Fruit fly (Drosophila melanogaster) whole organism, embryonic: ENCODE data around the gene CG34258.

ENCODE experiments used
- CG11085 ChIP-seq: fragments of 200-800 bp; sonication (Bioruptor generic); IDR thresholded peaks from 2 replicates; pipeline ENCODE4 v1.3.6; 2022; ENCODE audit warnings: missing biosample characterization, missing genetic modification characterization
- CG11504 ChIP-seq: fragments of 200-800 bp; sonication (Bioruptor generic); optimal IDR thresholded peaks from 3 replicates; lab custom pipeline; 2019; ENCODE audit warnings: missing biosample characterization, mild to moderate bottlenecking, missing genetic modification characterization, moderate library complexity
- CG11695 ChIP-seq: fragments of 200-800 bp; sonication (Bioruptor generic); IDR thresholded peaks from 3 replicates; pipeline ENCODE4 v1.3.6; 2022; ENCODE audit warnings: missing biosample characterization, missing genetic modification characterization
- CG12071 ChIP-seq: fragments of 200-800 bp; sonication (Bioruptor generic); optimal IDR thresholded peaks from 3 replicates; lab custom pipeline; 2018; ENCODE audit warnings: missing biosample characterization, mild to moderate bottlenecking, missing genetic modification characterization
- CG12104 ChIP-seq: fragments of 200-800 bp; sonication (Bioruptor generic); optimal IDR thresholded peaks from 3 replicates; lab custom pipeline; 2016; ENCODE audit warnings: missing biosample characterization, missing genetic modification characterization
- CG12236 ChIP-seq: fragments of 200-800 bp; sonication (Bioruptor generic); optimal IDR thresholded peaks from 2 replicates; lab custom pipeline; 2016; ENCODE audit warnings: missing biosample characterization, missing genetic modification characterization
- CG12299 ChIP-seq: fragments of 200-800 bp; sonication (Bioruptor generic); optimal IDR thresholded peaks from 2 replicates; lab custom pipeline; 2018; ENCODE audit warnings: missing biosample characterization, mild to moderate bottlenecking, missing genetic modification characterization
- CG13624 ChIP-seq: fragments of 200-800 bp; sonication (Bioruptor generic); optimal IDR thresholded peaks from 2 replicates; lab custom pipeline; 2016; ENCODE audit warnings: missing biosample characterization, missing genetic modification characterization
- CG17912 ChIP-seq: fragments of 200-800 bp; sonication (Bioruptor generic); optimal IDR thresholded peaks from 2 replicates; lab custom pipeline; 2018; ENCODE audit warnings: missing biosample characterization, mild to moderate bottlenecking, missing genetic modification characterization
- CG18764 ChIP-seq: fragments of 200-800 bp; sonication (Bioruptor generic); optimal IDR thresholded peaks from 3 replicates; lab custom pipeline; 2016; ENCODE audit warnings: missing biosample characterization, missing genetic modification characterization
- CG2889 ChIP-seq: fragments of 200-800 bp; sonication (Bioruptor generic); IDR thresholded peaks from 3 replicates; pipeline ENCODE4 v1.3.6; 2022; ENCODE audit warnings: missing biosample characterization, missing genetic modification characterization
- CG31388 ChIP-seq: fragments of 200-800 bp; sonication (Bioruptor generic); optimal IDR thresholded peaks from 2 replicates; lab custom pipeline; 2016; ENCODE audit warnings: missing biosample characterization, missing genetic modification characterization
- CG3407 ChIP-seq: fragments of 200-800 bp; sonication (Bioruptor generic); optimal IDR thresholded peaks from 2 replicates; lab custom pipeline; 2018; ENCODE audit warnings: missing biosample characterization, mild to moderate bottlenecking, missing genetic modification characterization
- CG34224 ChIP-seq: fragments of 200-800 bp; sonication (Bioruptor generic); IDR thresholded peaks from 3 replicates; pipeline ENCODE4 v1.3.6; 2022; ENCODE audit warnings: missing biosample characterization, missing genetic modification characterization; ENCODE audit not compliant: partially characterized antibody
- CG3995 ChIP-seq: fragments of 200-800 bp; sonication (Bioruptor generic); optimal IDR thresholded peaks from 3 replicates; lab custom pipeline; 2016; ENCODE audit warnings: missing biosample characterization, missing genetic modification characterization
- CG4360 ChIP-seq: fragments of 200-800 bp; sonication (Bioruptor generic); IDR thresholded peaks from 2 replicates; pipeline ENCODE4 v1.3.6; 2022; ENCODE audit warnings: missing biosample characterization, missing genetic modification characterization
- CG4730 ChIP-seq: fragments of 200-800 bp; sonication (Bioruptor generic); IDR thresholded peaks from 2 replicates; pipeline ENCODE4 v1.3.6; 2022; ENCODE audit warnings: missing biosample characterization, missing genetic modification characterization
- CG4854 ChIP-seq: fragments of 200-800 bp; sonication (Bioruptor generic); optimal IDR thresholded peaks from 2 replicates; lab custom pipeline; 2016; ENCODE audit warnings: missing biosample characterization, missing genetic modification characterization, inconsistent platforms
- CG6254 ChIP-seq: fragments of 200-800 bp; sonication (Bioruptor generic); optimal IDR thresholded peaks from 3 replicates; lab custom pipeline; 2017; ENCODE audit warnings: mild to moderate bottlenecking, missing biosample characterization, missing genetic modification reagents, missing genetic modification characterization
- CG6689 ChIP-seq: fragments of 200-800 bp; sonication (Bioruptor generic); IDR thresholded peaks from 2 replicates; pipeline ENCODE4 v1.3.6; 2022; ENCODE audit warnings: missing biosample characterization, missing genetic modification characterization
- CG7786 ChIP-seq: fragments of 200-800 bp; sonication (Bioruptor generic); optimal IDR thresholded peaks from 2 replicates; lab custom pipeline; 2016; ENCODE audit warnings: missing biosample characterization, missing genetic modification characterization
- CG9797 ChIP-seq: fragments of 200-800 bp; sonication (Bioruptor generic); optimal IDR thresholded peaks from 3 replicates; lab custom pipeline; 2018; ENCODE audit warnings: missing biosample characterization, mild to moderate bottlenecking, missing genetic modification characterization
- CG9876 ChIP-seq: fragments of 200-800 bp; sonication (Bioruptor generic); optimal IDR thresholded peaks from 2 replicates; lab custom pipeline; 2016; ENCODE audit warnings: missing biosample characterization, missing genetic modification characterization
- CrebB ChIP-seq: fragments of 200-800 bp; sonication (Bioruptor generic); optimal IDR thresholded peaks from 3 replicates; lab custom pipeline; 2018; ENCODE audit warnings: missing biosample characterization, mild to moderate bottlenecking, missing genetic modification characterization
- Ets65A ChIP-seq: fragments of 200-800 bp; sonication (Bioruptor generic); peaks from one replicate; lab custom pipeline; 2016; ENCODE audit warnings: missing biosample characterization, missing genetic modification characterization
- H15 ChIP-seq: fragments of 200-800 bp; sonication (Bioruptor generic); IDR thresholded peaks from 3 replicates; pipeline ENCODE4 v1.3.6; 2022; ENCODE audit warnings: missing biosample characterization, missing genetic modification characterization
- H2.0 ChIP-seq: fragments of 200-800 bp; sonication (Bioruptor generic); IDR thresholded peaks from 2 replicates; pipeline ENCODE4 v1.3.6; 2022; ENCODE audit warnings: missing biosample characterization, missing genetic modification characterization
- NC2α ChIP-seq: fragments of 200-800 bp; sonication (Bioruptor generic); optimal IDR thresholded peaks from 2 replicates; lab custom pipeline; 2016; ENCODE audit warnings: missing biosample characterization, missing genetic modification characterization
- Nf-YB ChIP-seq: fragments of 200-800 bp; sonication (Bioruptor generic); optimal IDR thresholded peaks from 3 replicates; lab custom pipeline; 2019; ENCODE audit warnings: missing biosample characterization, mild to moderate bottlenecking, missing genetic modification characterization, moderate library complexity
- Nf-YC ChIP-seq: fragments of 200-800 bp; optimal IDR thresholded peaks from 3 replicates; lab custom pipeline; 2019; ENCODE audit warnings: missing biosample characterization, mild to moderate bottlenecking, missing genetic modification characterization, moderate library complexity
- Oaz ChIP-seq: fragments of 200-800 bp; sonication (Bioruptor generic); IDR thresholded peaks from 2 replicates; pipeline ENCODE4 v1.3.6; 2022; ENCODE audit warnings: missing biosample characterization, missing genetic modification characterization
- Opbp ChIP-seq: fragments of 200-800 bp; sonication (Bioruptor generic); IDR thresholded peaks from 3 replicates; pipeline ENCODE4 v1.3.6; 2022; ENCODE audit warnings: missing biosample characterization, missing genetic modification characterization; ENCODE audit not compliant: partially characterized antibody
- Ptx1 ChIP-seq: fragments of 200-800 bp; sonication (Bioruptor generic); IDR thresholded peaks from 2 replicates; pipeline ENCODE4 v1.3.6; 2022; ENCODE audit warnings: missing biosample characterization, missing genetic modification characterization
- Sry-β ChIP-seq: fragments of 200-800 bp; sonication (Bioruptor generic); optimal IDR thresholded peaks from 2 replicates; lab custom pipeline; 2018; ENCODE audit warnings: missing biosample characterization, mild to moderate bottlenecking, missing genetic modification characterization, moderate library complexity
- ase ChIP-seq: fragments of 200-800 bp; sonication (Bioruptor generic); IDR thresholded peaks from 3 replicates; pipeline ENCODE4 v1.3.6; 2022; ENCODE audit warnings: missing biosample characterization, missing genetic modification characterization
- bigmax ChIP-seq: fragments of 200-800 bp; sonication (Bioruptor generic); optimal IDR thresholded peaks from 2 replicates; lab custom pipeline; 2018; ENCODE audit warnings: missing biosample characterization, mild to moderate bottlenecking, missing genetic modification characterization
- bowl ChIP-seq: fragments of 200-800 bp; sonication (Bioruptor generic); IDR thresholded peaks from 2 replicates; pipeline ENCODE4 v1.3.6; 2022; ENCODE audit warnings: missing biosample characterization, missing genetic modification characterization
- chm ChIP-seq: fragments of 200-800 bp; sonication (Bioruptor generic); IDR thresholded peaks from 2 replicates; pipeline ENCODE4 v1.3.6; 2022; ENCODE audit warnings: missing biosample characterization, missing genetic modification characterization
- dmrt99B ChIP-seq: fragments of 200-800 bp; sonication (Bioruptor generic); optimal IDR thresholded peaks from 2 replicates; lab custom pipeline; 2018; ENCODE audit warnings: missing biosample characterization, mild to moderate bottlenecking, missing genetic modification characterization, moderate library complexity
- emc ChIP-seq: fragments of 200-800 bp; sonication (Bioruptor generic); optimal IDR thresholded peaks from 2 replicates; lab custom pipeline; 2016; ENCODE audit warnings: missing biosample characterization, missing genetic modification characterization
- en ChIP-seq: fragments of 200-800 bp; sonication (Bioruptor generic); optimal IDR thresholded peaks from 2 replicates; lab custom pipeline; 2016; ENCODE audit warnings: missing biosample characterization, missing genetic modification characterization
- fd3F ChIP-seq: fragments of 200-800 bp; sonication (Bioruptor generic); optimal IDR thresholded peaks from 2 replicates; lab custom pipeline; 2018; ENCODE audit warnings: missing biosample characterization, mild to moderate bottlenecking, missing genetic modification characterization, moderate library complexity
- fd64A ChIP-seq: fragments of 200-800 bp; sonication (Bioruptor generic); optimal IDR thresholded peaks from 3 replicates; lab custom pipeline; 2018; ENCODE audit warnings: missing biosample characterization, mild to moderate bottlenecking, missing genetic modification characterization
- fru ChIP-seq: fragments of >200 bp; optimal IDR thresholded peaks from 2 replicates; lab custom pipeline; 2017
- gem ChIP-seq: fragments of 200-800 bp; sonication (Bioruptor generic); optimal IDR thresholded peaks from 2 replicates; lab custom pipeline; 2019; ENCODE audit warnings: missing biosample characterization, mild to moderate bottlenecking, missing genetic modification characterization, moderate library complexity
- gsb-n ChIP-seq: fragments of 200-800 bp; sonication (Bioruptor generic); optimal IDR thresholded peaks from 3 replicates; lab custom pipeline; 2018; ENCODE audit warnings: missing biosample characterization, mild to moderate bottlenecking, missing genetic modification characterization
- jing ChIP-seq: fragments of 200-800 bp; sonication (Bioruptor generic); optimal IDR thresholded peaks from 2 replicates; lab custom pipeline; 2018; ENCODE audit warnings: missing biosample characterization, mild to moderate bottlenecking, missing genetic modification characterization
- klu ChIP-seq: fragments of 200-800 bp; sonication (Bioruptor generic); IDR thresholded peaks from 2 replicates; pipeline ENCODE4 v1.3.6; 2022; ENCODE audit warnings: missing biosample characterization, missing genetic modification characterization
- knrl ChIP-seq: fragments of 200-800 bp; sonication (Bioruptor generic); IDR thresholded peaks from 3 replicates; pipeline ENCODE4 v1.3.6; 2022; ENCODE audit warnings: missing biosample characterization, missing genetic modification characterization; ENCODE audit not compliant: partially characterized antibody
- lilli ChIP-seq: fragments of 200-800 bp; sonication (Bioruptor generic); optimal IDR thresholded peaks from 3 replicates; lab custom pipeline; 2016; ENCODE audit warnings: missing biosample characterization, missing genetic modification characterization
- phol ChIP-seq: fragments of 200-800 bp; sonication (Bioruptor generic); optimal IDR thresholded peaks from 3 replicates; lab custom pipeline; 2018; ENCODE audit warnings: missing biosample characterization, mild to moderate bottlenecking, missing genetic modification characterization, moderate library complexity
- ranshi ChIP-seq: fragments of 200-800 bp; sonication (Bioruptor generic); IDR thresholded peaks from 2 replicates; pipeline ENCODE4 v1.3.6; 2022; ENCODE audit warnings: missing biosample characterization, missing genetic modification characterization
- toy ChIP-seq: fragments of 200-800 bp; sonication (Bioruptor generic); IDR thresholded peaks from 2 replicates; pipeline ENCODE4 v1.3.6; 2022; ENCODE audit warnings: missing biosample characterization, missing genetic modification characterization

The CG34258 gene

dm6 chr3L:19932917-19933316 lies 18.9 kb downstream of the CG34258 start (continued):
- TF ChIP-seq H15 (GFP tag; lab: Robert Waterston, UW) (no peak), CG4730 (GFP tag; lab: Robert Waterston, UW) (no peak), Ets65A (GFP tag; lab: Kevin White, UChicago) (no peak), CG31388 (GFP tag; lab: Kevin White, UChicago) (no peak), chm (GFP tag; lab: Robert Waterston, UW) (peak; percentile 61; the same call in 1 of the 2 replicates), CG34224 (GFP tag; lab: Robert Waterston, UW) (no peak), CG11695 (GFP tag; lab: Robert Waterston, UW) (peak; percentile 56; the same call in 2 of the 3 replicates), CG6689 (GFP tag; lab: Robert Waterston, UW) (peak; percentile 59), Opbp (GFP tag; lab: Robert Waterston, UW) (no peak), CG18764 (GFP tag; lab: Kevin White, UChicago) (peak; percentile 19), phol (no peak), CrebB (peak; percentile 64), fd3F (GFP tag; lab: Kevin White, UChicago) (peak; percentile 5), ranshi (GFP tag; lab: Robert Waterston, UW) (peak; percentile 37; the same call in 1 of the 2 replicates), gsb-n (tag; lab: Kevin White, UChicago) (no peak), CG11085 (GFP tag; lab: Robert Waterston, UW) (no peak), CG7786 (GFP tag; lab: Kevin White, UChicago) (peak; percentile 11), klu (no peak), fd64A (GFP tag; lab: Kevin White, UChicago) (peak; percentile 37), NC2α (GFP tag; lab: Kevin White, UChicago) (no peak), CG9876 (no peak), CG9797 (GFP tag; lab: Kevin White, UChicago) (no peak), fru (lab: Kevin White, UChicago) (no peak), Sry-β (GFP tag; lab: Kevin White, UChicago) (no peak), Nf-YB (GFP tag; lab: Kevin White, UChicago) (no peak), jing (GFP tag; lab: Kevin White, UChicago) (no peak), Ptx1 (GFP tag; lab: Robert Waterston, UW) (no peak), CG12071 (GFP tag; lab: Kevin White, UChicago) (peak; percentile 85), en (GFP tag; lab: Kevin White, UChicago) (no peak), toy (GFP tag; lab: Robert Waterston, UW) (no peak), lilli (GFP tag; lab: Kevin White, UChicago) (peak; percentile 41), CG4360 (GFP tag; lab: Robert Waterston, UW) (no peak), CG11504 (tag; lab: Kevin White, UChicago) (peak; percentile 99), bowl (no peak), Oaz (GFP tag; lab: Robert Waterston, UW) (no peak), dmrt99B (peak; percentile 40), CG6254 (GFP tag; lab: Kevin White, UChicago) (peak; percentile 52), CG2889 (no peak), gem (tag; lab: Kevin White, UChicago) (peak; percentile 27), Nf-YC (tag; lab: Kevin White, UChicago) (peak; percentile 8), H2.0 (no peak), bigmax (GFP tag; lab: Kevin White, UChicago) (no peak), CG17912 (GFP tag; lab: Kevin White, UChicago) (peak; percentile 69), CG13624 (GFP tag; lab: Kevin White, UChicago) (no peak), CG12104 (no peak), CG12236 (no peak), knrl (GFP tag; lab: Robert Waterston, UW) (no peak), CG3995 (GFP tag; lab: Kevin White, UChicago) (no peak), ase (GFP tag; lab: Robert Waterston, UW) (no peak), CG3407 (GFP tag; lab: Kevin White, UChicago) (no peak), emc (GFP tag; lab: Kevin White, UChicago) (no peak), CG4854 (GFP tag; lab: Kevin White, UChicago) (peak; percentile 12), CG12299 (tag; lab: Kevin White, UChicago) (no peak)
